Worm (Caenorhabditis elegans): ENCODE measurements around the gene dyrb-1.

The dyrb-1 gene

ce11 chrII:9070740-9071139 lies 36.2 kb downstream of the dyrb-1 start, which contains the start of gene T24B8.4:
TSS of gene T24B8.4 (minus strand) at chrII:9070840.
- no peak for TF ChIP-seq grh-1 (GFP tag; IDR thresholded peaks at IDR 0.05)
- TF ChIP-seq ceh-90 (tag; optimal IDR thresholded peaks at IDR 0.05): no peak
- TF ChIP-seq unc-86 (tag; optimal IDR thresholded peaks at IDR 0.05): no peak
- TF ChIP-seq nhr-71 (tag; optimal IDR thresholded peaks at IDR 0.05): no peak
- no peak for TF ChIP-seq ztf-4 (tag; optimal IDR thresholded peaks at IDR 0.05)
- TF ChIP-seq hlh-4 (tag; optimal IDR thresholded peaks at IDR 0.05): no peak
- TF ChIP-seq lin-35 (GFP tag; optimal IDR thresholded peaks at IDR 0.05): no peak
- TF ChIP-seq lin-15B (tag; optimal IDR thresholded peaks at IDR 0.05): no peak
- no peak for TF ChIP-seq zag-1 (tag; optimal IDR thresholded peaks at IDR 0.05)
- TF ChIP-seq efl-1 (optimal IDR thresholded peaks at IDR 0.05): no peak
- TF ChIP-seq efl-1 (GFP tag; optimal IDR thresholded peaks at IDR 0.05 in 1 of 2): no peak
- TF ChIP-seq ceh-82 (tag; optimal IDR thresholded peaks at IDR 0.05): no peak
- TF ChIP-seq egl-27 (tag; optimal IDR thresholded peaks at IDR 0.05): no peak
- no peak for TF ChIP-seq mdl-1 (tag; optimal IDR thresholded peaks at IDR 0.05)
- TF ChIP-seq nhr-11 (tag; optimal IDR thresholded peaks at IDR 0.05): no peak
- no peak for TF ChIP-seq unc-98 (GFP tag; IDR thresholded peaks at IDR 0.05)
- no peak for TF ChIP-seq nhr-237 (tag; optimal IDR thresholded peaks at IDR 0.05)
- no peak for TF ChIP-seq sptf-1 (tag; optimal IDR thresholded peaks at IDR 0.05)

ce11 chrII:9069836-9070235 lies 37.1 kb downstream of the dyrb-1 start:
- no peak for TF ChIP-seq lin-15B (tag; optimal IDR thresholded peaks at IDR 0.05)
- TF ChIP-seq sox-4 (tag; optimal IDR thresholded peaks at IDR 0.05): no peak
- no peak for TF ChIP-seq ztf-11 (tag; optimal IDR thresholded peaks at IDR 0.05)
- no peak for TF ChIP-seq sptf-1 (tag; optimal IDR thresholded peaks at IDR 0.05)
- no peak for TF ChIP-seq dpl-1 (GFP tag; optimal IDR thresholded peaks at IDR 0.05)
- no peak for TF ChIP-seq grh-1 (GFP tag; IDR thresholded peaks at IDR 0.05)

ce11 chrII:9064437-9064836 lies 42.5 kb downstream of the dyrb-1 start:
- TF ChIP-seq elt-3 (tag; optimal IDR thresholded peaks at IDR 0.05) (peak in 1 of 6 experiments; percentile 62), ceh-63 (GFP tag; optimal IDR thresholded peaks at IDR 0.05) (no peak), efl-3 (GFP tag; optimal IDR thresholded peaks at IDR 0.05) (peak; percentile 20), xbp-1 (tag; optimal IDR thresholded peaks at IDR 0.05) (no peak), egl-27 (tag; optimal IDR thresholded peaks at IDR 0.05) (no peak), lin-14 (GFP tag; optimal IDR thresholded peaks at IDR 0.05) (peak; percentile 65), unc-62 (GFP tag; optimal IDR thresholded peaks at IDR 0.05) (no peak), snu-23 (GFP tag; optimal IDR thresholded peaks at IDR 0.05) (peak; percentile 35), nhr-71 (tag; optimal IDR thresholded peaks at IDR 0.05) (peak; percentile 45), jun-1 (tag; optimal IDR thresholded peaks at IDR 0.05) (no peak), tlp-1 (tag; optimal IDR thresholded peaks at IDR 0.05) (no peak), ceh-8 (GFP tag; optimal IDR thresholded peaks at IDR 0.05) (no peak), fkh-8 (tag; optimal IDR thresholded peaks at IDR 0.05) (no peak), nhr-90 (tag; optimal IDR thresholded peaks at IDR 0.05; ENCODE audit: poor library complexity) (no peak), fos-1 (tag; optimal IDR thresholded peaks at IDR 0.05) (no peak), ces-1 (GFP tag; optimal IDR thresholded peaks at IDR 0.05) (no peak), nhr-76 (tag; optimal IDR thresholded peaks at IDR 0.05) (no peak), nhr-85 (tag) (peak; percentile 91), hlh-4 (tag; optimal IDR thresholded peaks at IDR 0.05) (no peak), alr-1 (tag; optimal IDR thresholded peaks at IDR 0.05; ENCODE audit: borderline replicate concordance) (no peak), egl-13 (tag; optimal IDR thresholded peaks at IDR 0.05) (no peak), unc-30 (tag; optimal IDR thresholded peaks at IDR 0.05) (no peak), nhr-20 (tag; optimal IDR thresholded peaks at IDR 0.05) (peak; percentile 42), sup-37 (GFP tag; optimal IDR thresholded peaks at IDR 0.05) (no peak), grh-1 (GFP tag; IDR thresholded peaks at IDR 0.05) (no peak), isw-1 (GFP tag; IDR thresholded peaks at IDR 0.05) (no peak), ceh-82 (tag; optimal IDR thresholded peaks at IDR 0.05) (no peak), dsc-1 (tag; optimal IDR thresholded peaks at IDR 0.05) (no peak), C16A3.4 (tag; optimal IDR thresholded peaks at IDR 0.05) (peak; percentile 2), ceh-90 (tag; optimal IDR thresholded peaks at IDR 0.05) (no peak), pqm-1 (tag; optimal IDR thresholded peaks at IDR 0.05) (no peak), aly-2 (tag; optimal IDR thresholded peaks at IDR 0.05) (no peak), lsy-2 (tag; optimal IDR thresholded peaks at IDR 0.05) (peak in 1 of 2 experiments; percentile 20), tbx-2 (tag; optimal IDR thresholded peaks at IDR 0.05) (no peak), mep-1 (tag; optimal IDR thresholded peaks at IDR 0.05) (no peak), efl-1 (optimal IDR thresholded peaks at IDR 0.05) (no peak), efl-1 (GFP tag; optimal IDR thresholded peaks at IDR 0.05 in 1 of 2) (peak in 1 of 2 experiments; percentile 28)
